Fruit fly (Drosophila melanogaster) whole organism, embryonic: ENCODE results near the gene CG10337.

ENCODE experiments used
- Aef1 ChIP-seq: fragments of 200-800 bp; sonication (Bioruptor generic); IDR thresholded peaks from 3 replicates; pipeline ENCODE4 v1.3.6; 2022; ENCODE audit warnings: missing biosample characterization, missing genetic modification characterization
- BtbVII ChIP-seq: fragments of 200-800 bp; sonication (Bioruptor generic); optimal IDR thresholded peaks from 3 replicates; lab custom pipeline; 2017; ENCODE audit warnings: missing biosample characterization, mild to moderate bottlenecking, missing genetic modification characterization
- CG10274 ChIP-seq: fragments of 200-800 bp; sonication (Bioruptor generic); optimal IDR thresholded peaks from 3 replicates; lab custom pipeline; 2017; ENCODE audit warnings: missing biosample characterization, mild to moderate bottlenecking, missing genetic modification characterization
- CG10543 ChIP-seq: fragments of 200-800 bp; sonication (Bioruptor generic); optimal IDR thresholded peaks from 3 replicates; lab custom pipeline; 2017; ENCODE audit warnings: missing biosample characterization, mild to moderate bottlenecking, missing genetic modification characterization, moderate library complexity
- CG12071 ChIP-seq: fragments of 200-800 bp; sonication (Bioruptor generic); optimal IDR thresholded peaks from 3 replicates; lab custom pipeline; 2018; ENCODE audit warnings: missing biosample characterization, mild to moderate bottlenecking, missing genetic modification characterization
- CG12769 ChIP-seq: fragments of 200-800 bp; sonication (Bioruptor generic); optimal IDR thresholded peaks from 2 replicates; lab custom pipeline; 2019; ENCODE audit warnings: missing biosample characterization, mild to moderate bottlenecking, missing genetic modification characterization, moderate library complexity
- CG13287 ChIP-seq: fragments of 200-800 bp; sonication (Bioruptor generic); IDR thresholded peaks from 2 replicates; pipeline ENCODE4 v1.3.6; 2022; ENCODE audit warnings: missing biosample characterization, missing genetic modification characterization; ENCODE audit not compliant: partially characterized antibody
- CG13424 ChIP-seq: fragments of 200-800 bp; sonication (Bioruptor generic); optimal IDR thresholded peaks from 2 replicates; lab custom pipeline; 2019; ENCODE audit warnings: missing biosample characterization, mild to moderate bottlenecking, missing genetic modification characterization, moderate library complexity
- CG15011 ChIP-seq: fragments of 200-800 bp; sonication (Bioruptor generic); optimal IDR thresholded peaks from 3 replicates; lab custom pipeline; 2018; ENCODE audit warnings: missing biosample characterization, mild to moderate bottlenecking, missing genetic modification characterization
- CG16779 ChIP-seq: fragments of 200-800 bp; sonication (Bioruptor generic); IDR thresholded peaks from 2 replicates; pipeline ENCODE4 v1.3.6; 2022; ENCODE audit warnings: missing biosample characterization, missing genetic modification characterization
- CG16813 ChIP-seq: fragments of 200-800 bp; sonication (Bioruptor generic); IDR thresholded peaks from 3 replicates; pipeline ENCODE4 v1.3.6; 2022; ENCODE audit warnings: missing biosample characterization, missing genetic modification characterization; ENCODE audit not compliant: partially characterized antibody
- CG17829 ChIP-seq: fragments of 200-800 bp; optimal IDR thresholded peaks from 2 replicates; lab custom pipeline; 2019; ENCODE audit warnings: missing biosample characterization, mild to moderate bottlenecking, missing genetic modification characterization, moderate library complexity
- CG2199 ChIP-seq: fragments of 200-800 bp; sonication (Bioruptor generic); IDR thresholded peaks from 3 replicates; pipeline ENCODE4 v1.3.6; 2022; ENCODE audit warnings: missing biosample characterization, missing genetic modification characterization
- CG2202 ChIP-seq: fragments of 200-800 bp; sonication (Bioruptor generic); optimal IDR thresholded peaks from 2 replicates; lab custom pipeline; 2018; ENCODE audit warnings: missing biosample characterization, mild to moderate bottlenecking, missing genetic modification characterization
- CG31388 ChIP-seq: fragments of 200-800 bp; sonication (Bioruptor generic); optimal IDR thresholded peaks from 2 replicates; lab custom pipeline; 2016; ENCODE audit warnings: missing biosample characterization, missing genetic modification characterization
- CG6654 ChIP-seq: fragments of 200-800 bp; sonication (Bioruptor generic); optimal IDR thresholded peaks from 2 replicates; lab custom pipeline; 2017; ENCODE audit warnings: missing biosample characterization, mild to moderate bottlenecking, missing genetic modification characterization
- CG6854 ChIP-seq: fragments of 200-800 bp; sonication (Bioruptor generic); optimal IDR thresholded peaks from 3 replicates; lab custom pipeline; 2017; ENCODE audit warnings: missing biosample characterization, mild to moderate bottlenecking, missing genetic modification characterization
- CG9817 ChIP-seq: fragments of 200-800 bp; sonication (Bioruptor generic); optimal IDR thresholded peaks from 2 replicates; lab custom pipeline; 2018; ENCODE audit warnings: missing biosample characterization, mild to moderate bottlenecking, missing genetic modification characterization, moderate library complexity
- Camta ChIP-seq: fragments of 200-800 bp; sonication (Bioruptor generic); optimal IDR thresholded peaks from 2 replicates; lab custom pipeline; 2016; ENCODE audit warnings: missing biosample characterization, missing genetic modification characterization
- E2f1 ChIP-seq: fragments of 200-800 bp; sonication (Bioruptor generic); IDR thresholded peaks from 2 replicates; pipeline ENCODE4 v1.3.6; 2022; ENCODE audit warnings: missing biosample characterization, missing genetic modification characterization
- MESR4 ChIP-seq: fragments of 200-800 bp; sonication (Bioruptor generic); optimal IDR thresholded peaks from 2 replicates; lab custom pipeline; 2018; ENCODE audit warnings: missing biosample characterization, mild to moderate bottlenecking, missing genetic modification characterization, moderate library complexity
- Mad ChIP-seq: fragments of 200-800 bp; sonication (Bioruptor generic); optimal IDR thresholded peaks from 2 replicates; lab custom pipeline; 2016; ENCODE audit warnings: missing biosample characterization, missing genetic modification characterization
- Sry-δ ChIP-seq: fragments of 200-800 bp; sonication (Bioruptor generic); optimal IDR thresholded peaks from 2 replicates; lab custom pipeline; 2016; ENCODE audit warnings: missing biosample characterization, missing genetic modification characterization
- Stat92E ChIP-seq, 3 experiments: fragments of >200 bp in 2 of 3; fragments of 200-800 bp in 1 of 3; sonication (Bioruptor generic) in 1 of 3; optimal IDR thresholded peaks; 2 replicates each; lab custom pipeline; 2017 to 2019; ENCODE audit warnings: missing biosample characterization in 3 of 3, missing genetic modification characterization in 3 of 3, mild to moderate bottlenecking in 1 of 3, moderate library complexity in 1 of 3
- Taf1 ChIP-seq: fragments of 200-800 bp; sonication (Bioruptor generic); IDR thresholded peaks from 2 replicates; pipeline ENCODE4 v1.3.6; 2022; ENCODE audit warnings: missing biosample characterization, missing genetic modification characterization
- Trl ChIP-seq, 3 experiments: fragments of >200 bp in 2 of 3; fragments of 200-800 bp in 1 of 3; sonication (Bioruptor generic) in 1 of 3; optimal IDR thresholded peaks; 2 replicates in 1 of 3; 3 replicates in 2 of 3; lab custom pipeline; 2016 to 2017; ENCODE audit warnings: missing biosample characterization in 1 of 3, missing genetic modification characterization in 1 of 3
- Usf ChIP-seq: fragments of 200-800 bp; sonication (Bioruptor generic); optimal IDR thresholded peaks from 2 replicates; lab custom pipeline; 2017; ENCODE audit warnings: missing genotype, missing biosample characterization, missing genetic modification characterization
- ato ChIP-seq: fragments of 200-800 bp; sonication (Bioruptor generic); IDR thresholded peaks from 2 replicates; pipeline ENCODE4 v1.3.6; 2022; ENCODE audit warnings: missing biosample characterization, missing genetic modification characterization; ENCODE audit not compliant: partially characterized antibody
- bowl ChIP-seq: fragments of 200-800 bp; sonication (Bioruptor generic); IDR thresholded peaks from 2 replicates; pipeline ENCODE4 v1.3.6; 2022; ENCODE audit warnings: missing biosample characterization, missing genetic modification characterization
- cas ChIP-seq: fragments of 200-800 bp; sonication (Bioruptor generic); IDR thresholded peaks from 2 replicates; pipeline ENCODE4 v1.3.6; 2022; ENCODE audit warnings: missing biosample characterization, missing genetic modification characterization
- chn ChIP-seq: fragments of 200-800 bp; sonication (Bioruptor generic); optimal IDR thresholded peaks from 2 replicates; lab custom pipeline; 2016; ENCODE audit warnings: missing biosample characterization, missing genetic modification characterization
- dmrt99B ChIP-seq: fragments of 200-800 bp; sonication (Bioruptor generic); optimal IDR thresholded peaks from 2 replicates; lab custom pipeline; 2018; ENCODE audit warnings: missing biosample characterization, mild to moderate bottlenecking, missing genetic modification characterization, moderate library complexity
- exex ChIP-seq: fragments of 200-800 bp; sonication (Bioruptor generic); optimal IDR thresholded peaks from 4 replicates; lab custom pipeline; 2018; ENCODE audit warnings: missing biosample characterization, mild to moderate bottlenecking, missing genetic modification characterization, moderate library complexity
- ind ChIP-seq: fragments of 200-800 bp; sonication (Bioruptor generic); optimal IDR thresholded peaks from 3 replicates; lab custom pipeline; 2016; ENCODE audit warnings: missing biosample characterization, missing genetic modification characterization
- jing ChIP-seq: fragments of 200-800 bp; sonication (Bioruptor generic); optimal IDR thresholded peaks from 2 replicates; lab custom pipeline; 2018; ENCODE audit warnings: missing biosample characterization, mild to moderate bottlenecking, missing genetic modification characterization
- jumu ChIP-seq: fragments of 200-800 bp; sonication (Bioruptor generic); optimal IDR thresholded peaks from 3 replicates; lab custom pipeline; 2016; ENCODE audit warnings: missing biosample characterization, missing genetic modification characterization
- kah ChIP-seq: fragments of 200-800 bp; sonication (Bioruptor generic); optimal IDR thresholded peaks from 2 replicates; lab custom pipeline; 2018; ENCODE audit warnings: missing biosample characterization, mild to moderate bottlenecking, missing genetic modification characterization
- nom ChIP-seq: fragments of 200-800 bp; sonication (Bioruptor generic); optimal IDR thresholded peaks from 2 replicates; lab custom pipeline; 2017; ENCODE audit warnings: missing biosample characterization, missing genetic modification characterization, mild to moderate bottlenecking, moderate library complexity, missing genetic modification reagents
- p53 ChIP-seq: fragments of 200-800 bp; sonication (Bioruptor generic); optimal IDR thresholded peaks from 2 replicates; lab custom pipeline; 2016; ENCODE audit warnings: missing biosample characterization, missing genetic modification characterization
- pho ChIP-seq: fragments of 200-800 bp; sonication (Bioruptor generic); optimal IDR thresholded peaks from 2 replicates; lab custom pipeline; 2016; ENCODE audit warnings: missing biosample characterization, missing genetic modification characterization
- prd ChIP-seq, 3 experiments: fragments of >200 bp in 2 of 3; fragments of 200-800 bp in 1 of 3; sonication (Bioruptor generic) in 1 of 3; optimal IDR thresholded peaks in 2 of 3; IDR thresholded peaks in 1 of 3; 2 replicates in 2 of 3; 3 replicates in 1 of 3; pipeline versions ENCODE4 v1.3.6 to Lab custom; 2017 to 2022; ENCODE audit warnings: missing biosample characterization in 1 of 3, missing genetic modification characterization in 1 of 3
- ranshi ChIP-seq: fragments of 200-800 bp; sonication (Bioruptor generic); IDR thresholded peaks from 2 replicates; pipeline ENCODE4 v1.3.6; 2022; ENCODE audit warnings: missing biosample characterization, missing genetic modification characterization
- run ChIP-seq: fragments of 200-800 bp; sonication (Bioruptor generic); optimal IDR thresholded peaks from 3 replicates; lab custom pipeline; 2018; ENCODE audit warnings: missing biosample characterization, mild to moderate bottlenecking, missing genetic modification characterization
- salm ChIP-seq: fragments of 200-800 bp; sonication (Bioruptor generic); optimal IDR thresholded peaks from 2 replicates; lab custom pipeline; 2018; ENCODE audit warnings: missing biosample characterization, mild to moderate bottlenecking, missing genetic modification characterization
- sc ChIP-seq, 3 experiments: fragments of >200 bp in 2 of 3; fragments of 200-800 bp in 1 of 3; sonication (Bioruptor generic) in 1 of 3; optimal IDR thresholded peaks; 2 replicates in 2 of 3; 3 replicates in 1 of 3; lab custom pipeline; 2017; ENCODE audit warnings: mild to moderate bottlenecking in 1 of 3, missing biosample characterization in 1 of 3, missing genetic modification characterization in 1 of 3, missing genetic modification reagents in 1 of 3
- slou ChIP-seq: fragments of 200-800 bp; sonication (Bioruptor generic); optimal IDR thresholded peaks from 3 replicates; lab custom pipeline; 2016; ENCODE audit warnings: missing biosample characterization, missing genetic modification characterization
- sr ChIP-seq: fragments of 200-800 bp; sonication (Bioruptor generic); IDR thresholded peaks from 3 replicates; pipeline ENCODE4 v1.3.6; 2022; ENCODE audit warnings: missing biosample characterization, missing genetic modification characterization
- vfl ChIP-seq: fragments of 200-800 bp; sonication (Bioruptor generic); optimal IDR thresholded peaks from 2 replicates; lab custom pipeline; 2016; ENCODE audit warnings: missing biosample characterization, missing genetic modification characterization
- zen2 ChIP-seq: fragments of 200-800 bp; sonication (Bioruptor generic); IDR thresholded peaks from 3 replicates; pipeline ENCODE4 v1.3.6; 2022; ENCODE audit warnings: missing biosample characterization, missing genetic modification characterization; ENCODE audit not compliant: partially characterized antibody

Gene CG10337

dm6 chr2L:19587334-19587659, 40.5 kb upstream of the CG10337 start (continued):
- no peak for TF ChIP-seq CG9817 (tag; lab: Kevin White, UChicago)
- TF ChIP-seq exex (tag; lab: Kevin White, UChicago): no peak
- no peak for TF ChIP-seq nom
- TF ChIP-seq CG10274 (GFP tag; lab: Kevin White, UChicago): no peak
- TF ChIP-seq kah (GFP tag; lab: Kevin White, UChicago): peak; percentile 20
- TF ChIP-seq vfl (GFP tag; lab: Kevin White, UChicago): no peak
- TF ChIP-seq CG16779 (GFP tag; lab: Robert Waterston, UW): no peak
- TF ChIP-seq CG16813 (GFP tag; lab: Robert Waterston, UW): no peak
- 0 out of 3 replicates have a peak, but pooled peaks have one; percentile 10 for TF ChIP-seq CG2199 (GFP tag; lab: Robert Waterston, UW)
- no peak for TF ChIP-seq CG2202
- no peak for TF ChIP-seq Camta (GFP tag; lab: Kevin White, UChicago)
- TF ChIP-seq cas (GFP tag; lab: Robert Waterston, UW): no peak
- TF ChIP-seq jing (GFP tag; lab: Kevin White, UChicago): no peak
- TF ChIP-seq Stat92E (GFP tag; optimal IDR thresholded peaks at IDR 0.05; lab: Kevin White, UChicago): no peak
- no peak for TF ChIP-seq sc (optimal IDR thresholded peaks at IDR 0.05; lab: Kevin White, UChicago)
- no peak for TF ChIP-seq sc (GFP tag; optimal IDR thresholded peaks at IDR 0.05; lab: Kevin White, UChicago)
- TF ChIP-seq jumu (GFP tag; lab: Kevin White, UChicago): no peak
- no peak for TF ChIP-seq CG31388
- 0 out of 2 replicates have a peak, but pooled peaks have one; percentile 3 for TF ChIP-seq CG13287 (GFP tag; lab: Robert Waterston, UW)
- no peak for TF ChIP-seq CG15011
- TF ChIP-seq bowl: no peak
- no peak for TF ChIP-seq CG17829 (tag; lab: Kevin White, UChicago)
- TF ChIP-seq CG13424 (tag; lab: Kevin White, UChicago): no peak
- TF ChIP-seq ranshi (GFP tag; lab: Robert Waterston, UW): no peak; the same call in 1 of the 2 replicates
- TF ChIP-seq p53 (GFP tag; lab: Kevin White, UChicago): no peak
- peak; percentile 17 for TF ChIP-seq MESR4 (GFP tag; lab: Kevin White, UChicago)
- no peak for TF ChIP-seq slou
- TF ChIP-seq Sry-δ (GFP tag; lab: Kevin White, UChicago): no peak
- TF ChIP-seq ato (GFP tag; lab: Robert Waterston, UW): no peak
- TF ChIP-seq zen2: no peak
- no peak for TF ChIP-seq Taf1 (GFP tag; lab: Robert Waterston, UW)
- no peak for TF ChIP-seq CG6854 (GFP tag; lab: Kevin White, UChicago)
- TF ChIP-seq CG12071 (GFP tag; lab: Kevin White, UChicago): no peak
- TF ChIP-seq CG10543 (GFP tag; lab: Kevin White, UChicago): no peak
- no peak for TF ChIP-seq sr (GFP tag; lab: Robert Waterston, UW)
- no peak for TF ChIP-seq CG12769 (tag; lab: Kevin White, UChicago)
- no peak for TF ChIP-seq CG6654 (GFP tag; lab: Kevin White, UChicago)
- no peak for TF ChIP-seq dmrt99B (tag; lab: Kevin White, UChicago)
- TF ChIP-seq salm (tag; lab: Kevin White, UChicago): no peak
- TF ChIP-seq pho (GFP tag; lab: Kevin White, UChicago): no peak
- TF ChIP-seq BtbVII (GFP tag; lab: Kevin White, UChicago): peak; percentile 6
- 0 out of 2 replicates have a peak, but pooled peaks have one; percentile 2 for TF ChIP-seq E2f1 (GFP tag; lab: Robert Waterston, UW)
- TF ChIP-seq run (tag; lab: Kevin White, UChicago): no peak
- TF ChIP-seq Mad: no peak
- TF ChIP-seq Aef1 (GFP tag; lab: Robert Waterston, UW): 0 out of 3 replicates have a peak, but pooled peaks have one; percentile 8
- no peak for TF ChIP-seq ind (GFP tag; lab: Kevin White, UChicago)
- TF ChIP-seq prd (optimal IDR thresholded peaks at IDR 0.05; lab: Kevin White, UChicago): no peak
- TF ChIP-seq prd (GFP tag; IDR thresholded peaks at IDR 0.05; lab: Robert Waterston, UW): no peak
- TF ChIP-seq chn (GFP tag; lab: Kevin White, UChicago): no peak
- TF ChIP-seq Trl (optimal IDR thresholded peaks at IDR 0.05; lab: Kevin White, UChicago): no peak
- TF ChIP-seq Trl (GFP tag; optimal IDR thresholded peaks at IDR 0.05; lab: Kevin White, UChicago): no peak
- no peak for TF ChIP-seq Usf
